Comparison of ENCODE assay signal across 1 fruit fly cellular context in the genomic region with DNA sequence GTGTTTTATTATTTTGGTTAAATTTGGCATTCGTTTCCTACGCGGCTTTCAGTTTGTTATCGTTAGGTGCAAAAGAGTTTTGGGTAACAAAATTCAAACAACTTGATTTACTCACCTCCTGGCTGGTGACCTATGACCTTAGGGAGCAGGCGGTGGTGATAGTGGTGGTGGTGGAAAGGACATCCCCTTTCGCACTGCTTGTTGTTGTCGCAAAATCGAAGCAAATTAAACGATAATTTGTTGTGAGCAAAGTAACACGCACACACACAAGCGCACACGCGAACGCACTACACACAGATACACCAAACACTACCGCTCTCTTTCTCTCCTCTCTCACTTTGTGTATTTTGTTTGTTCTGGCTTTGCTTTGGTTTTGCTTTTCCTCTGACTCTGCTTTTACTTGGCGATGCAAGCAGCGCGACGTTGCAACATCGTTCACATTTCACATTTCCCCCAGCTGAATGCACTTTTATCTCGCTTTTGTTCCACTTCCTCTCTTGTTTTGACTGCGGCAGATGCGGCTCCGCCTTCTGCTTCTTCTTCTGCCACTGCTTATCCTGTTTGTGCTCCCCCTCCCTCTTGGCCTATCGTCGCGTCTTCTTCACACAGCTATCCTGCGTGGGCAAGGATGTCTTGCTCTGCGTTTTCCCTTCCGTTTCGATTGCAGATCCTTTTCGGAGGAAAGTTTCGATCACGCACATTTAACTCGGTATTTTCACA.
TF ChIP-seq lines count a peak whose summit lies in the region.

No protein-coding gene starts in this region.

TF ChIP-seq in whole organism, embryonic, 481 proteins besides CTCF, POLR2A, EP300 and RAD21 (continued from another document):
- TF ChIP-seq CG8089 (GFP tag; optimal IDR thresholded peaks at IDR 0.05; lab: Kevin White, UChicago) (no peak), Ets65A (GFP tag; lab: Kevin White, UChicago) (peak; percentile 29), nom (GFP tag; optimal IDR thresholded peaks at IDR 0.05; lab: Kevin White, UChicago) (peak; percentile 77), CG1832 (GFP tag; optimal IDR thresholded peaks at IDR 0.05; lab: Kevin White, UChicago) (peak; percentile 49), CG8924 (tag; optimal IDR thresholded peaks at IDR 0.05; lab: Kevin White, UChicago) (peak; percentile 4), CG8765 (GFP tag; IDR thresholded peaks at IDR 0.05; lab: Robert Waterston, UW) (no peak), Nf-YC (tag; optimal IDR thresholded peaks at IDR 0.05; lab: Kevin White, UChicago) (no peak), CG9817 (tag; optimal IDR thresholded peaks at IDR 0.05; lab: Kevin White, UChicago) (no peak), CG15479 (GFP tag; optimal IDR thresholded peaks at IDR 0.05; lab: Kevin White, UChicago) (peak; percentile 82), pfk (GFP tag; optimal IDR thresholded peaks at IDR 0.05; lab: Kevin White, UChicago) (no peak), hth (optimal IDR thresholded peaks at IDR 0.05; lab: Kevin White, UChicago) (no peak), CHES-1-like (GFP tag; optimal IDR thresholded peaks at IDR 0.05; lab: Kevin White, UChicago) (no peak), CG12299 (tag; optimal IDR thresholded peaks at IDR 0.05; lab: Kevin White, UChicago) (peak; percentile 1), Trl (optimal IDR thresholded peaks at IDR 0.05; lab: Kevin White, UChicago) (peak; percentile 71 to 81), Trl (GFP tag; optimal IDR thresholded peaks at IDR 0.05; lab: Kevin White, UChicago) (no peak), CG12071 (GFP tag; optimal IDR thresholded peaks at IDR 0.05; lab: Kevin White, UChicago) (no peak), CG4360 (GFP tag; IDR thresholded peaks at IDR 0.05; lab: Robert Waterston, UW) (peak; percentile 69), CG33213 (GFP tag; optimal IDR thresholded peaks at IDR 0.05; lab: Kevin White, UChicago) (no peak), Fer1 (GFP tag; optimal IDR thresholded peaks at IDR 0.05; lab: Kevin White, UChicago) (peak; percentile 34), cwo (GFP tag; optimal IDR thresholded peaks at IDR 0.05; lab: Kevin White, UChicago) (no peak), vnd (GFP tag; IDR thresholded peaks at IDR 0.05; lab: Robert Waterston, UW; ENCODE audit: partially characterized antibody) (0 out of 3 replicates have a peak, but pooled peaks have one; percentile 13), vvl (GFP tag; IDR thresholded peaks at IDR 0.05; lab: Robert Waterston, UW) (no peak), NC2α (GFP tag; optimal IDR thresholded peaks at IDR 0.05; lab: Kevin White, UChicago) (peak; percentile 16), Dll (GFP tag; IDR thresholded peaks at IDR 0.05; lab: Robert Waterston, UW; ENCODE audit: partially characterized antibody) (0 out of 4 replicates have a peak, but pooled peaks have one; percentile 34), Drgx (GFP tag; IDR thresholded peaks at IDR 0.05; lab: Robert Waterston, UW) (0 out of 2 replicates have a peak, but pooled peaks have one; percentile 26), Bdp1 (GFP tag; optimal IDR thresholded peaks at IDR 0.05; lab: Kevin White, UChicago) (no peak), CG17385 (GFP tag; optimal IDR thresholded peaks at IDR 0.05; lab: Kevin White, UChicago) (peak; percentile 92), D19A (tag; optimal IDR thresholded peaks at IDR 0.05; lab: Kevin White, UChicago) (peak; percentile 44), hkb (optimal IDR thresholded peaks at IDR 0.05; lab: Kevin White, UChicago) (no peak), hkb (GFP tag; IDR thresholded peaks at IDR 0.05; lab: Robert Waterston, UW) (0 out of 2 replicates have a peak, but pooled peaks have one; percentile 13), pros (GFP tag; optimal IDR thresholded peaks at IDR 0.05; lab: Kevin White, UChicago) (peak; percentile 83), HLH4C (GFP tag; IDR thresholded peaks at IDR 0.05; lab: Robert Waterston, UW; ENCODE audit: partially characterized antibody) (0 out of 3 replicates have a peak, but pooled peaks have one; percentile 42), CG7928 (GFP tag; optimal IDR thresholded peaks at IDR 0.05; lab: Kevin White, UChicago) (no peak), nau (GFP tag; optimal IDR thresholded peaks at IDR 0.05; lab: Kevin White, UChicago) (peak; percentile 16), CG12659 (GFP tag; optimal IDR thresholded peaks at IDR 0.05; lab: Kevin White, UChicago) (peak; percentile 47), CG14860 (GFP tag; IDR thresholded peaks at IDR 0.05; lab: Robert Waterston, UW; ENCODE audit: partially characterized antibody) (no peak), chm (GFP tag; IDR thresholded peaks at IDR 0.05; lab: Robert Waterston, UW) (0 out of 2 replicates have a peak, but pooled peaks have one; percentile 46), exex (tag; optimal IDR thresholded peaks at IDR 0.05; lab: Kevin White, UChicago) (no peak), cg (GFP tag; optimal IDR thresholded peaks at IDR 0.05; lab: Kevin White, UChicago) (peak; percentile 88), odd (GFP tag; optimal IDR thresholded peaks at IDR 0.05; lab: Kevin White, UChicago) (peak; percentile 3), sim (GFP tag; IDR thresholded peaks at IDR 0.05; lab: Robert Waterston, UW) (no peak)
